Worm (Caenorhabditis elegans): ENCODE data around the gene nhr-72.

DNA sequence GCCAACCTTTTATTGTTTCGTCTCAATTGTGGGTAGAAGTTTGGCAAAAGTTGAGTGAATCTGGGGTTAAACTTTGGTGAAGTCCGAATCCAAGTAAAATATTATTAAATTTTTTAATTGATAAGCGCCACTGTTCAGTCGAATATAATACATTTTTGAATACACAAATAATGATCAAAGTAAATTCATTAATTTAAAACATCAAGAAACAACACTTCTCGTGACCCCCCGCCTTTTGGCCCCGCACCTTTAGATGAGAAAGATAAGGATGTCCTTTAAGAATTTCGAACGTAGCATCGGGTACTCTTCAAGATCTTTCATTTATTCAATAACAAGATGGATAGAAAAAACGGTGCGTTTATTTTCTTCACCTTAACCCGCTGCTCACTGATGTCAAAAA lies 2.1 kb upstream of the nhr-72 start, which contains the start of gene nhr-257:
- no peak for TF ChIP-seq ctbp-1 (GFP tag; IDR thresholded peaks at IDR 0.05)
- TF ChIP-seq zfp-3 (GFP tag; conservative IDR thresholded peaks at IDR 0.05) = no peak
- TF ChIP-seq lin-13 (GFP tag; optimal IDR thresholded peaks at IDR 0.05) = no peak
- TF ChIP-seq unc-62 (GFP tag; optimal IDR thresholded peaks at IDR 0.05 in 1 of 2) = no peak
- TF ChIP-seq unc-62 (tag; optimal IDR thresholded peaks at IDR 0.05) = no peak
- no peak for TF ChIP-seq skn-1 (tag; optimal IDR thresholded peaks at IDR 0.05)
- TF ChIP-seq aly-2 (tag; optimal IDR thresholded peaks at IDR 0.05) = no peak
- no peak for TF ChIP-seq hmg-1.1 (GFP tag; IDR thresholded peaks at IDR 0.05)
- TF ChIP-seq pha-4 (GFP tag; IDR thresholded peaks at IDR 0.05) = no peak
- no peak for TF ChIP-seq pha-4 (tag; optimal IDR thresholded peaks at IDR 0.05)
- no peak for TF ChIP-seq nhr-25 (tag; optimal IDR thresholded peaks at IDR 0.05; ENCODE audit: borderline replicate concordance, insufficient read depth)
